Fruit fly (Drosophila melanogaster): ENCODE results near the gene CG6959.

CG6959 gene

DNA sequence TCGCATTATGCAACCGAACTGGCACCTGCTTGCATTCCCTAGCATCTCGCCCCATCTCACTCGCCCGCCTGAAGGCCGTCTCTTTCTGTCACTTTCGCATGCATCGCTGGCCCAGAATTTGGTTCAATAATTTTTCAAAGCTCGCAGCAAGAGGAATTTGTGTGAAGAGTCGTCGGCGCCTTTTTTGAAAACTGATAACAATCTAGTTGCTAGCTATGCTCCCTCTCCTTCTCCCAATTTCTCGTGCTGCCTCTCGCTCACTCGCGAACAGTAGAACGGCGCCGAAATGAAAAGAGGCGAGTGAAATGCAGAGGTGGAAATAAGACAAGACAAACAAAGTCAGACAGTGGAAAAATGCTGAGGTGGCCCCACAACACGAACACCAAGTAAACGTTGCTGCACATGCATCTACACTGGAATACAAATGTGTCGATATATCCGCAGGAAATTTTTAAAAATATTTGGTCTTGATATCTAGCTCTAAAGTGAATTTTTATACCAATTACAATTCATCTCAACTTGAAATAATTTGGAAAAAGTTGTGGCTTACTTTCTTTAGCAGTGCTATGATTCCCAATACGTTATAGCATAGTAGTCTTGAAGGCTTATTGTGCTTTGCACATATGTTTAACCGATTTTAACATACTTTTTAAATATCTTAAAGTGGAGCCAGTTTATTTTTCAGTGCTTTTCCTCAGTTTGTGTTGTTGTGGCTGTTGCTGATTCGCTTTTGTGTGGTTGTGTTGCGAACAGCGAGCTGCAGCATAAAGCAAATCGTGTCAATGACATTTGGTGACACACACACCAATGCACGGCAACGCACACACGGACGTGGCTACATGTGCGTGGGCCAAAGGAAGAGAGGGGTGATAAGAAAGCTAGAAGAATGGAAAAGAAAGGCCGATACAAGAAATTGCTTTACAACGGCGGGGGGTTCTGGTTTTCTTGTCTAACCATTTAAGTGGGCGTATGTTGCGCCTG lies 18.1 kb downstream of the CG6959 start (continued):
- peak; percentile 55 for TF ChIP-seq Hr38 (GFP tag; optimal IDR thresholded peaks at IDR 0.05)
- TF ChIP-seq lz (GFP tag; optimal IDR thresholded peaks at IDR 0.05), result peak; percentile 73
- peak; percentile 80 for TF ChIP-seq Hr39 (GFP tag; optimal IDR thresholded peaks at IDR 0.05)
- TF ChIP-seq Eip78C (GFP tag), result peak; percentile 97
- peak; percentile 58 for TF ChIP-seq CG11902 (GFP tag; optimal IDR thresholded peaks at IDR 0.05)
- peak; percentile 97 for TF ChIP-seq Hr4 (GFP tag; optimal IDR thresholded peaks at IDR 0.05)
- TF ChIP-seq net (GFP tag; optimal IDR thresholded peaks at IDR 0.05), result peak; percentile 90
- peak; percentile 88 for TF ChIP-seq achi (GFP tag; optimal IDR thresholded peaks at IDR 0.05)
- TF ChIP-seq spab (GFP tag; optimal IDR thresholded peaks at IDR 0.05), result peak; percentile 77
- peak; percentile 0 for TF ChIP-seq Blimp-1 (GFP tag; optimal IDR thresholded peaks at IDR 0.05)
- peak; percentile 73 for TF ChIP-seq CG34406 (GFP tag; optimal IDR thresholded peaks at IDR 0.05)

DNA sequence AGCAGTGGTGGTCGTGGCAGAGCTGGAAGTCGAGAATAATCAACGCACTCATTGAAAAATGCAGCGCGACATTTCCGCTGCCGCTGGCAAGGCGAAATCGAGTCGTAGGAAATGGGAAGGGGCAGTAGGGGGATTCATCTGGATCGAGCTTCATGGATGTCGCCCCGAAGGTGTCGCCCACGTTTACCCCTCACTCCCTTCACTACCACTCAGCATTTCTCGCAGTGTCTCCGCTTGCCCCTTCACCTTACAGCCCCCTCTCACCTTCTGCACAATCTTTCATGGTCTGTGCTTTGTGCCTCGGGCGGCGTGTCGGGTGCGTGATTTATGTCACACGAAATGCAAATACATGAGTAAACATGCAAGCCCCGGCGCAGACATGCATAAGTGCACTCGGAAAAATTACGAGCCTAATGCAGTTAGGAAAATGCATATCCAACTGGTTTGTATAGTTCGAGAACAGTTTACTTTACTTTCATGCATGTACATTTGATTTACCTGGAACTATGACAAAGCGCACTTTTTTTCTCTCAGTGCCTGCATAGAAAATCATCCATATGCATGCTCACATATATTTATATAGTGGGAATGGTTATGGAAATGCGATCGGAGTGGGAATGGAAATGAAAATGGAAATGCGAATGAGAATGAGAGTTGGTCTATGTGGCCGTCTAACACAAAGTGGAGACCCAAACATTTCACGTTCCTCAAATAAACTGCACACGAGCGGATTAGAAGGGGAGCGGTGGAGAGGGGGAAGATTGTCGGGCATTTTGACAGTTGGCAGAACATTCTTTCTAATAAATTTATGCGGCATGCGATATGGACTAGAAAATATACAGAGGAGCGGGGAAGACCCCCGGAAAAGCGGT lies 19.6 kb downstream of the CG6959 start:
- TF ChIP-seq CG34406 (GFP tag; optimal IDR thresholded peaks at IDR 0.05), result peak; percentile 69
- peak; percentile 88 for TF ChIP-seq CG10631 (GFP tag; optimal IDR thresholded peaks at IDR 0.05)
- TF ChIP-seq Hr4 (GFP tag; optimal IDR thresholded peaks at IDR 0.05), result peak; percentile 95
- TF ChIP-seq CG6276 (GFP tag; optimal IDR thresholded peaks at IDR 0.05), result peak; percentile 81
- peak; percentile 89 for TF ChIP-seq CG7368 (GFP tag; optimal IDR thresholded peaks at IDR 0.05)
- TF ChIP-seq CG31627 (GFP tag; optimal IDR thresholded peaks at IDR 0.05), result peak; percentile 75
- TF ChIP-seq CG6792 (GFP tag; optimal IDR thresholded peaks at IDR 0.05), result peak; percentile 78
- peak; percentile 84 for TF ChIP-seq CG1621 (tag; optimal IDR thresholded peaks at IDR 0.05)
- TF ChIP-seq achi (GFP tag; optimal IDR thresholded peaks at IDR 0.05), result peak; percentile 86
- peak; percentile 79 for TF ChIP-seq dac (GFP tag; optimal IDR thresholded peaks at IDR 0.05)
- peak; percentile 90 for TF ChIP-seq CG8119 (GFP tag; IDR thresholded peaks at IDR 0.05)
- peak; percentile 71 for TF ChIP-seq CG11762 (GFP tag; optimal IDR thresholded peaks at IDR 0.05; ENCODE audit: insufficient read depth)
- peak; percentile 93 for TF ChIP-seq eg (GFP tag; IDR thresholded peaks at IDR 0.05)
- peak; percentile 76 to 90 for TF ChIP-seq ss (GFP tag; optimal IDR thresholded peaks at IDR 0.05)
- TF ChIP-seq fkh (GFP tag; optimal IDR thresholded peaks at IDR 0.05), result peak; percentile 80
- TF ChIP-seq Sox102F (GFP tag; optimal IDR thresholded peaks at IDR 0.05), result peak; percentile 76
- peak; percentile 60 for TF ChIP-seq Ets21C (GFP tag; optimal IDR thresholded peaks at IDR 0.05)
- TF ChIP-seq OdsH (GFP tag; optimal IDR thresholded peaks at IDR 0.05), result peak; percentile 90
- TF ChIP-seq Eip93F (GFP tag; optimal IDR thresholded peaks at IDR 0.05), result no peak
- TF ChIP-seq Smox (GFP tag; optimal IDR thresholded peaks at IDR 0.05), result peak; percentile 70
- TF ChIP-seq topi (GFP tag; optimal IDR thresholded peaks at IDR 0.05), result peak; percentile 76
- TF ChIP-seq esn (GFP tag; optimal IDR thresholded peaks at IDR 0.05), result peak; percentile 77
- TF ChIP-seq CG15336 (GFP tag; IDR thresholded peaks at IDR 0.05), result peak; percentile 89
- peak; percentile 85 for TF ChIP-seq CG10669 (GFP tag; optimal IDR thresholded peaks at IDR 0.05)
- TF ChIP-seq Sox15 (GFP tag; optimal IDR thresholded peaks at IDR 0.05), result peak; percentile 75
- peak; percentile 88 for TF ChIP-seq net (GFP tag; optimal IDR thresholded peaks at IDR 0.05)
- TF ChIP-seq Gug (GFP tag; IDR thresholded peaks at IDR 0.05), result peak; percentile 87
- TF ChIP-seq acj6 (GFP tag; optimal IDR thresholded peaks at IDR 0.05), result peak; percentile 87
- TF ChIP-seq CG3032 (tag; optimal IDR thresholded peaks at IDR 0.05), result peak; percentile 81
- TF ChIP-seq Sox14 (GFP tag; optimal IDR thresholded peaks at IDR 0.05), result peak; percentile 89
- TF ChIP-seq fd59A (GFP tag; optimal IDR thresholded peaks at IDR 0.05), result peak; percentile 71
- peak; percentile 67 for TF ChIP-seq CG9139 (GFP tag; optimal IDR thresholded peaks at IDR 0.05)
- TF ChIP-seq svp (GFP tag), result peak; percentile 90
- peak; percentile 72 for TF ChIP-seq CG16779 (tag; optimal IDR thresholded peaks at IDR 0.05)
- peak; percentile 96 for TF ChIP-seq CG6163 (GFP tag; IDR thresholded peaks at IDR 0.05)
- peak; percentile 92 for TF ChIP-seq CG3919 (GFP tag; optimal IDR thresholded peaks at IDR 0.05)
- peak; percentile 69 for TF ChIP-seq CG6808 (GFP tag; optimal IDR thresholded peaks at IDR 0.05)
- peak; percentile 88 for TF ChIP-seq Eip75B (GFP tag; optimal IDR thresholded peaks at IDR 0.05)

Data from whole organism, prepupa.